Fruit fly (Drosophila melanogaster) whole organism, embryonic: ENCODE measurements around the gene pigs.

ENCODE experiments used
- Atf3 ChIP-seq: fragments of 200-800 bp; sonication (Bioruptor generic); optimal IDR thresholded peaks from 3 replicates; lab custom pipeline; 2016; ENCODE audit warnings: missing biosample characterization, missing genetic modification characterization
- Awh ChIP-seq: fragments of 200-800 bp; sonication (Bioruptor generic); IDR thresholded peaks from 2 replicates; pipeline ENCODE4, ENCODE4 v1.3.6; 2022; ENCODE audit warnings: missing biosample characterization, missing genetic modification characterization
- CG10462 ChIP-seq: fragments of 200-800 bp; sonication (Bioruptor generic); optimal IDR thresholded peaks from 2 replicates; lab custom pipeline; 2016; ENCODE audit warnings: missing biosample characterization, missing genetic modification characterization
- CG11398 ChIP-seq: fragments of 200-800 bp; sonication (Bioruptor generic); optimal IDR thresholded peaks from 2 replicates; lab custom pipeline; 2016; ENCODE audit warnings: missing biosample characterization, missing genetic modification characterization
- CG11695 ChIP-seq: fragments of 200-800 bp; sonication (Bioruptor generic); IDR thresholded peaks from 3 replicates; pipeline ENCODE4 v1.3.6; 2022; ENCODE audit warnings: missing biosample characterization, missing genetic modification characterization
- CG13775 ChIP-seq: fragments of 200-800 bp; sonication (Bioruptor generic); optimal IDR thresholded peaks from 3 replicates; lab custom pipeline; 2017; ENCODE audit warnings: missing biosample characterization, mild to moderate bottlenecking, missing genetic modification characterization
- CG14014 ChIP-seq: fragments of 200-800 bp; sonication (Bioruptor generic); IDR thresholded peaks from 2 replicates; pipeline ENCODE4 v1.3.6; 2022; ENCODE audit warnings: missing biosample characterization, missing genetic modification characterization
- CG17385 ChIP-seq: fragments of 200-800 bp; sonication (Bioruptor generic); optimal IDR thresholded peaks from 3 replicates; lab custom pipeline; 2018; ENCODE audit warnings: missing biosample characterization, mild to moderate bottlenecking, missing genetic modification characterization
- CG1832 ChIP-seq: fragments of 200-800 bp; sonication (Bioruptor generic); optimal IDR thresholded peaks from 2 replicates; lab custom pipeline; 2017; ENCODE audit warnings: missing biosample characterization, mild to moderate bottlenecking, missing genetic modification characterization, inconsistent platforms
- CG18599 ChIP-seq: fragments of 200-800 bp; sonication (Bioruptor generic); optimal IDR thresholded peaks from 3 replicates; lab custom pipeline; 2017; ENCODE audit warnings: missing biosample characterization, missing genetic modification characterization, mild to moderate bottlenecking, moderate library complexity, missing genetic modification reagents
- CG18764 ChIP-seq: fragments of 200-800 bp; sonication (Bioruptor generic); optimal IDR thresholded peaks from 3 replicates; lab custom pipeline; 2016; ENCODE audit warnings: missing biosample characterization, missing genetic modification characterization
- CG31365 ChIP-seq: fragments of 200-800 bp; sonication (Bioruptor generic); optimal IDR thresholded peaks from 2 replicates; lab custom pipeline; 2018; ENCODE audit warnings: missing biosample characterization, mild to moderate bottlenecking, missing genetic modification characterization
- CG34422 ChIP-seq: fragments of 200-800 bp; sonication (Bioruptor generic); IDR thresholded peaks from 3 replicates; pipeline ENCODE4 v1.3.6; 2022; ENCODE audit warnings: missing biosample characterization, missing genetic modification characterization
- CG3847 ChIP-seq: fragments of 200-800 bp; sonication (Bioruptor generic); IDR thresholded peaks from 2 replicates; pipeline ENCODE4 v1.3.6; 2022; ENCODE audit warnings: missing biosample characterization, missing genetic modification characterization
- CG5953 ChIP-seq: fragments of 200-800 bp; sonication (Bioruptor generic); IDR thresholded peaks from 2 replicates; pipeline ENCODE4 v1.3.6; 2022; ENCODE audit warnings: missing biosample characterization, missing genetic modification characterization
- CG6272 ChIP-seq: fragments of 200-800 bp; sonication (Bioruptor generic); IDR thresholded peaks from 2 replicates; pipeline ENCODE4 v1.3.6; 2022; ENCODE audit warnings: missing biosample characterization, missing genetic modification characterization
- CG6654 ChIP-seq: fragments of 200-800 bp; sonication (Bioruptor generic); optimal IDR thresholded peaks from 2 replicates; lab custom pipeline; 2017; ENCODE audit warnings: missing biosample characterization, mild to moderate bottlenecking, missing genetic modification characterization
- CG6683 ChIP-seq: fragments of 200-800 bp; sonication (Bioruptor generic); optimal IDR thresholded peaks from 2 replicates; lab custom pipeline; 2017; ENCODE audit warnings: missing biosample characterization, mild to moderate bottlenecking, missing genetic modification characterization, missing genetic modification reagents
- CG7372 ChIP-seq: fragments of 200-800 bp; sonication (Bioruptor generic); IDR thresholded peaks from 2 replicates; pipeline ENCODE4 v1.3.6; 2022; ENCODE audit warnings: missing biosample characterization, missing genetic modification characterization
- CG8281 ChIP-seq: fragments of 200-800 bp; sonication (Bioruptor generic); optimal IDR thresholded peaks from 2 replicates; lab custom pipeline; 2018; ENCODE audit warnings: missing biosample characterization, mild to moderate bottlenecking, missing genetic modification characterization, moderate library complexity
- CG9437 ChIP-seq: fragments of 200-800 bp; sonication (Bioruptor generic); optimal IDR thresholded peaks from 2 replicates; lab custom pipeline; 2018; ENCODE audit warnings: missing biosample characterization, mild to moderate bottlenecking, missing genetic modification characterization
- CHES-1-like ChIP-seq: fragments of 200-800 bp; sonication (Bioruptor generic); optimal IDR thresholded peaks from 2 replicates; lab custom pipeline; 2016; ENCODE audit warnings: missing biosample characterization, missing genetic modification characterization
- Doc2 ChIP-seq: fragments of 200-800 bp; sonication (Bioruptor generic); IDR thresholded peaks from 2 replicates; pipeline ENCODE4 v1.3.6; 2022; ENCODE audit warnings: missing biosample characterization, missing genetic modification characterization
- Lhr ChIP-seq: fragments of 200-800 bp; sonication (Bioruptor generic); optimal IDR thresholded peaks from 3 replicates; lab custom pipeline; 2017; ENCODE audit warnings: mild to moderate bottlenecking, missing biosample characterization, missing genetic modification reagents, missing genetic modification characterization
- Med ChIP-seq: fragments of 200-800 bp; sonication (Bioruptor generic); peaks from one replicate; lab custom pipeline; 2016; ENCODE audit warnings: missing biosample characterization, missing genetic modification characterization, mild to moderate bottlenecking, inconsistent platforms, moderate library complexity
- NC2α ChIP-seq: fragments of 200-800 bp; sonication (Bioruptor generic); optimal IDR thresholded peaks from 2 replicates; lab custom pipeline; 2016; ENCODE audit warnings: missing biosample characterization, missing genetic modification characterization
- NC2β ChIP-seq: fragments of 200-800 bp; sonication (Bioruptor generic); optimal IDR thresholded peaks from 2 replicates; lab custom pipeline; 2016; ENCODE audit warnings: missing biosample characterization, missing genetic modification characterization
- NFAT ChIP-seq: fragments of 200-800 bp; sonication (Bioruptor generic); IDR thresholded peaks from 2 replicates; pipeline ENCODE4 v1.3.6; 2022; ENCODE audit warnings: missing biosample characterization, missing genetic modification characterization
- Rx ChIP-seq: fragments of 200-800 bp; sonication (Bioruptor generic); IDR thresholded peaks from 2 replicates; pipeline ENCODE4 v1.3.6; 2022; ENCODE audit warnings: missing biosample characterization, missing genetic modification characterization
- Sry-β ChIP-seq: fragments of 200-800 bp; sonication (Bioruptor generic); optimal IDR thresholded peaks from 2 replicates; lab custom pipeline; 2018; ENCODE audit warnings: missing biosample characterization, mild to moderate bottlenecking, missing genetic modification characterization, moderate library complexity
- Taf1 ChIP-seq: fragments of 200-800 bp; sonication (Bioruptor generic); IDR thresholded peaks from 2 replicates; pipeline ENCODE4 v1.3.6; 2022; ENCODE audit warnings: missing biosample characterization, missing genetic modification characterization
- Trl ChIP-seq, 3 experiments: fragments of >200 bp in 2 of 3; fragments of 200-800 bp in 1 of 3; sonication (Bioruptor generic) in 1 of 3; optimal IDR thresholded peaks; 2 replicates in 1 of 3; 3 replicates in 2 of 3; lab custom pipeline; 2016 to 2017; ENCODE audit warnings: missing biosample characterization in 1 of 3, missing genetic modification characterization in 1 of 3
- Xbp1 ChIP-seq: fragments of 200-800 bp; sonication (Bioruptor generic); optimal IDR thresholded peaks from 3 replicates; lab custom pipeline; 2016; ENCODE audit warnings: missing biosample characterization, mild to moderate bottlenecking, missing genetic modification characterization
- ci ChIP-seq: fragments of 200-800 bp; sonication (Bioruptor generic); IDR thresholded peaks from 3 replicates; pipeline ENCODE4 v1.3.6; 2022; ENCODE audit warnings: missing biosample characterization, missing genetic modification characterization
- esg ChIP-seq: fragments of 200-800 bp; sonication (Bioruptor generic); conservative IDR thresholded peaks from 2 replicates; pipeline ENCODE4 v1.3.6; 2022; ENCODE audit warnings: missing biosample characterization, missing genetic modification characterization
- fd102C ChIP-seq: fragments of 200-800 bp; sonication (Bioruptor generic); optimal IDR thresholded peaks from 2 replicates; lab custom pipeline; 2018; ENCODE audit warnings: missing biosample characterization, mild to moderate bottlenecking, missing genetic modification characterization, moderate library complexity
- gcm ChIP-seq: fragments of 200-800 bp; sonication (Bioruptor generic); optimal IDR thresholded peaks from 2 replicates; lab custom pipeline; 2019; ENCODE audit warnings: missing biosample characterization, mild to moderate bottlenecking, missing genetic modification characterization, moderate library complexity
- h ChIP-seq: fragments of >200 bp; optimal IDR thresholded peaks from 2 replicates; lab custom pipeline; 2017
- kni ChIP-seq: fragments of 200-800 bp; sonication (Bioruptor generic); optimal IDR thresholded peaks from 3 replicates; lab custom pipeline; 2017; ENCODE audit warnings: mild to moderate bottlenecking, missing biosample characterization, missing genetic modification reagents, missing genetic modification characterization
- lab ChIP-seq: fragments of 200-800 bp; sonication (Bioruptor generic); optimal IDR thresholded peaks from 3 replicates; lab custom pipeline; 2017; ENCODE audit warnings: missing biosample characterization, missing genetic modification characterization, mild to moderate bottlenecking, moderate library complexity, missing genetic modification reagents
- maf-S ChIP-seq: fragments of 200-800 bp; sonication (Bioruptor generic); optimal IDR thresholded peaks from 2 replicates; lab custom pipeline; 2016; ENCODE audit warnings: missing biosample characterization, missing genetic modification characterization
- mam ChIP-seq: fragments of 200-800 bp; sonication (Bioruptor generic); optimal IDR thresholded peaks from 3 replicates; lab custom pipeline; 2016; ENCODE audit warnings: missing biosample characterization, missing genetic modification characterization
- pfk ChIP-seq: fragments of 200-800 bp; sonication (Bioruptor generic); optimal IDR thresholded peaks from 2 replicates; lab custom pipeline; 2018; ENCODE audit warnings: missing biosample characterization, mild to moderate bottlenecking, missing genetic modification characterization, moderate library complexity
- repo ChIP-seq: fragments of 200-800 bp; sonication (Bioruptor generic); optimal IDR thresholded peaks from 2 replicates; lab custom pipeline; 2016; ENCODE audit warnings: missing biosample characterization, missing genetic modification characterization
- rib ChIP-seq: fragments of 200-800 bp; sonication (Bioruptor generic); IDR thresholded peaks from 2 replicates; pipeline ENCODE4 v1.3.6; 2022; ENCODE audit warnings: missing biosample characterization, missing genetic modification characterization
- sd ChIP-seq: fragments of 200-800 bp; sonication (Bioruptor generic); optimal IDR thresholded peaks from 3 replicates; lab custom pipeline; 2018; ENCODE audit warnings: missing biosample characterization, mild to moderate bottlenecking, missing genetic modification characterization, moderate library complexity
- sens ChIP-seq: fragments of 200-800 bp; sonication (Bioruptor generic); peaks from one replicate; lab custom pipeline; 2016; ENCODE audit warnings: missing biosample characterization, missing genetic modification characterization
- ssp ChIP-seq: fragments of 200-800 bp; sonication (Bioruptor generic); IDR thresholded peaks from 2 replicates; pipeline ENCODE4 v1.3.6; 2022; ENCODE audit warnings: missing biosample characterization, missing genetic modification characterization
- tin ChIP-seq: fragments of 200-800 bp; sonication (Bioruptor generic); optimal IDR thresholded peaks from 3 replicates; lab custom pipeline; 2016; ENCODE audit warnings: missing biosample characterization, missing genetic modification characterization
- ttk ChIP-seq: fragments of 200-800 bp; sonication (Bioruptor generic); IDR thresholded peaks from 2 replicates; pipeline ENCODE4 v2.1.2; 2022; ENCODE audit warnings: missing biosample characterization, missing genetic modification characterization
- wor ChIP-seq: fragments of 200-800 bp; sonication (Bioruptor generic); IDR thresholded peaks from 2 replicates; pipeline ENCODE4 v1.3.6; 2022; ENCODE audit warnings: missing biosample characterization, missing genetic modification characterization
- z ChIP-seq: fragments of 200-800 bp; sonication (Bioruptor generic); IDR thresholded peaks from 3 replicates; pipeline ENCODE4 v1.3.6; 2022; ENCODE audit warnings: missing biosample characterization, missing genetic modification characterization
- zf30C ChIP-seq: fragments of 200-800 bp; sonication (Bioruptor generic); optimal IDR thresholded peaks from 3 replicates; lab custom pipeline; 2018; ENCODE audit warnings: missing biosample characterization, mild to moderate bottlenecking, missing genetic modification characterization

pigs gene

dm6 chrX:6694979-6695388, 95.1 kb downstream of the pigs start, which contains the start of gene CG14442 (continued):
- no peak for TF ChIP-seq Taf1 (GFP tag; lab: Robert Waterston, UW)
- no peak for TF ChIP-seq pfk (GFP tag; lab: Kevin White, UChicago)
- TF ChIP-seq CG6683, result no peak
- no peak for TF ChIP-seq esg (GFP tag; lab: Robert Waterston, UW)
- no peak for TF ChIP-seq CG18764 (GFP tag; lab: Kevin White, UChicago)
- TF ChIP-seq Rx (GFP tag; lab: Robert Waterston, UW), result no peak
- TF ChIP-seq rib (GFP tag; lab: Robert Waterston, UW), result no peak
- TF ChIP-seq NFAT (GFP tag; lab: Robert Waterston, UW), result peak; percentile 22; the same call in 1 of the 2 replicates
- TF ChIP-seq h, result no peak
- peak; percentile 11 for TF ChIP-seq mam (GFP tag; lab: Kevin White, UChicago)
- no peak for TF ChIP-seq zf30C (GFP tag; lab: Kevin White, UChicago)
- TF ChIP-seq CG1832, result no peak
- no peak for TF ChIP-seq Sry-β (GFP tag; lab: Kevin White, UChicago)
- no peak for TF ChIP-seq CG11695 (GFP tag; lab: Robert Waterston, UW)
- TF ChIP-seq lab, result no peak
- TF ChIP-seq CG17385 (GFP tag; lab: Kevin White, UChicago), result no peak
- peak; percentile 31 for TF ChIP-seq Xbp1 (GFP tag; lab: Kevin White, UChicago)
- TF ChIP-seq kni (GFP tag; lab: Kevin White, UChicago), result no peak
- TF ChIP-seq CG9437 (GFP tag; lab: Kevin White, UChicago), result peak; percentile 55
- no peak for TF ChIP-seq fd102C (GFP tag; lab: Kevin White, UChicago)
- TF ChIP-seq CG13775 (GFP tag; lab: Kevin White, UChicago), result peak; percentile 45
- TF ChIP-seq CG11398 (GFP tag; lab: Kevin White, UChicago), result no peak
- no peak for TF ChIP-seq CG14014 (GFP tag; lab: Robert Waterston, UW)
- TF ChIP-seq CG10462 (GFP tag; lab: Kevin White, UChicago), result no peak
- no peak for TF ChIP-seq maf-S
- TF ChIP-seq CG6654 (GFP tag; lab: Kevin White, UChicago), result no peak
- no peak for TF ChIP-seq wor
- TF ChIP-seq CG34422 (GFP tag; lab: Robert Waterston, UW), result no peak
- TF ChIP-seq Atf3 (GFP tag; lab: Kevin White, UChicago), result no peak
- peak; percentile 52 for TF ChIP-seq Lhr (GFP tag; lab: Kevin White, UChicago)
- TF ChIP-seq tin (GFP tag; lab: Kevin White, UChicago), result peak; percentile 22
- no peak for TF ChIP-seq CG5953 (GFP tag; lab: Robert Waterston, UW)
- TF ChIP-seq gcm (GFP tag; lab: Kevin White, UChicago), result no peak
- peak; percentile 84 for TF ChIP-seq sens (GFP tag; lab: Kevin White, UChicago)
- TF ChIP-seq CG3847 (GFP tag; lab: Robert Waterston, UW), result peak; percentile 45; the same call in 1 of the 2 replicates
- TF ChIP-seq CG31365 (tag; lab: Kevin White, UChicago), result no peak
- TF ChIP-seq NC2β (GFP tag; lab: Kevin White, UChicago), result no peak
- peak; percentile 28; the same call in 1 of the 2 replicates for TF ChIP-seq ssp (GFP tag; lab: Robert Waterston, UW)
- no peak for TF ChIP-seq Awh
- no peak for TF ChIP-seq ttk (GFP tag; lab: Robert Waterston, UW)
- no peak for TF ChIP-seq Doc2 (GFP tag; lab: Robert Waterston, UW)
- TF ChIP-seq CG6272 (GFP tag; lab: Robert Waterston, UW), result no peak
- no peak for TF ChIP-seq Trl (optimal IDR thresholded peaks at IDR 0.05; lab: Kevin White, UChicago)
- peak; percentile 0 for TF ChIP-seq Trl (GFP tag; optimal IDR thresholded peaks at IDR 0.05; lab: Kevin White, UChicago)
- no peak for TF ChIP-seq sd
- peak; percentile 31 for TF ChIP-seq CG18599 (GFP tag; lab: Kevin White, UChicago)
- no peak for TF ChIP-seq NC2α (GFP tag; lab: Kevin White, UChicago)
- TF ChIP-seq ci (GFP tag; lab: Robert Waterston, UW), result no peak
- TF ChIP-seq CHES-1-like (GFP tag; lab: Kevin White, UChicago), result no peak
- TF ChIP-seq Med (GFP tag; lab: Kevin White, UChicago), result peak; percentile 82
- no peak for TF ChIP-seq CG8281 (tag; lab: Kevin White, UChicago)
- no peak for TF ChIP-seq CG7372 (GFP tag; lab: Robert Waterston, UW)
- TF ChIP-seq z (GFP tag; lab: Robert Waterston, UW), result no peak
- no peak for TF ChIP-seq repo (GFP tag; lab: Kevin White, UChicago)
